Worm (Caenorhabditis elegans) whole organism, L1 larva: ENCODE measurements around the gene str-86.

Experiments used
- C16A3.4 ChIP-seq: fragments of 150-350 bp; optimal IDR thresholded peaks from 2 replicates; lab custom pipeline; 2014; ENCODE audit warnings: missing biosample characterization, missing genetic modification characterization
- C34B4.2 ChIP-seq: sonication (generic microtip); optimal IDR thresholded peaks from 2 replicates; lab custom pipeline; 2017; ENCODE audit warnings: mild to moderate bottlenecking, missing genetic modification characterization, missing compliant biosample characterization
- Y116A8C.19 ChIP-seq: sonication (generic microtip); optimal IDR thresholded peaks from 2 replicates; lab custom pipeline; 2016; ENCODE audit warnings: missing compliant biosample characterization, missing genetic modification characterization, borderline replicate concordance
- ama-1 ChIP-seq: fragments of 150-350 bp; optimal IDR thresholded peaks from 2 replicates; lab custom pipeline; 2014
- blmp-1 ChIP-seq: fragments of 150-350 bp; optimal IDR thresholded peaks from 2 replicates; lab custom pipeline; 2014; ENCODE audit warnings: missing biosample characterization, missing genetic modification characterization
- ceh-63 ChIP-seq: fragments of 200-800 bp; sonication (Bioruptor generic); optimal IDR thresholded peaks from 2 replicates; lab custom pipeline; 2018; ENCODE audit warnings: mild to moderate bottlenecking, missing genetic modification characterization, missing compliant biosample characterization
- ceh-8 ChIP-seq: fragments of 200-800 bp; sonication (Bioruptor generic); optimal IDR thresholded peaks from 2 replicates; lab custom pipeline; 2018; ENCODE audit warnings: mild to moderate bottlenecking, missing genetic modification characterization, moderate library complexity, missing compliant biosample characterization
- ceh-90 ChIP-seq: sonication (generic microtip); optimal IDR thresholded peaks from 2 replicates; lab custom pipeline; 2016; ENCODE audit warnings: missing genetic modification characterization, missing compliant biosample characterization
- ces-1 ChIP-seq: fragments of 150-350 bp; optimal IDR thresholded peaks from 2 replicates; lab custom pipeline; 2014; ENCODE audit warnings: missing biosample characterization, missing genetic modification reagents, missing genetic modification characterization
- dpl-1 ChIP-seq, 3 experiments: fragments of 150-350 bp in 2 of 3; sonication (generic microtip) in 1 of 3; optimal IDR thresholded peaks; 2 replicates each; lab custom pipeline; 2014 to 2017; ENCODE audit warnings: missing biosample characterization in 3 of 3, missing genetic modification characterization in 3 of 3, missing genetic modification reagents in 3 of 3
- efl-1 ChIP-seq, 4 experiments: fragments of 150-350 bp; optimal IDR thresholded peaks in 3 of 4; peaks in 1 of 4; 1 replicate in 1 of 4; 2 replicates in 3 of 4; lab custom pipeline; 2014; ENCODE audit warnings: missing biosample characterization in 2 of 4, missing genetic modification characterization in 2 of 4, missing genetic modification reagents in 2 of 4
- efl-3 ChIP-seq: fragments of 200-800 bp; sonication (Bioruptor generic); optimal IDR thresholded peaks from 2 replicates; lab custom pipeline; 2018; ENCODE audit warnings: mild to moderate bottlenecking, missing genetic modification characterization, missing compliant biosample characterization
- egl-13 ChIP-seq: sonication (generic microtip); optimal IDR thresholded peaks from 2 replicates; lab custom pipeline; 2016; ENCODE audit warnings: missing genotype, missing genetic modification reagents, missing genetic modification characterization, missing compliant biosample characterization
- egl-27 ChIP-seq, 2 experiments: fragments of 150-350 bp in 1 of 2; sonication (generic microtip); optimal IDR thresholded peaks; 3 replicates each; lab custom pipeline; 2017 to 2018; ENCODE audit warnings: missing biosample characterization in 2 of 2, missing genetic modification characterization in 2 of 2, missing genetic modification reagents in 2 of 2
- ets-5 ChIP-seq: fragments of 200-800 bp; sonication (Bioruptor generic); IDR thresholded peaks from 2 replicates; pipeline ENCODE4 v1.3.6; 2022; ENCODE audit warnings: missing genetic modification characterization, missing compliant biosample characterization
- fkh-10 ChIP-seq: sonication (generic microtip); optimal IDR thresholded peaks from 2 replicates; lab custom pipeline; 2017; ENCODE audit warnings: missing biosample characterization, missing genetic modification reagents, missing genetic modification characterization
- fkh-4 ChIP-seq: sonication (generic microtip); optimal IDR thresholded peaks from 2 replicates; lab custom pipeline; 2016; ENCODE audit warnings: missing compliant biosample characterization, missing genetic modification characterization, borderline replicate concordance
- fkh-8 ChIP-seq: sonication (generic microtip); optimal IDR thresholded peaks from 2 replicates; lab custom pipeline; 2016; ENCODE audit warnings: mild to moderate bottlenecking, missing genetic modification characterization, missing compliant biosample characterization
- fos-1 ChIP-seq: fragments of 150-350 bp; optimal IDR thresholded peaks from 2 replicates; lab custom pipeline; 2014; ENCODE audit warnings: missing biosample characterization, missing genetic modification characterization
- hpl-2 ChIP-seq: fragments of 150-350 bp; optimal IDR thresholded peaks from 2 replicates; lab custom pipeline; 2014; ENCODE audit warnings: missing biosample characterization, missing genetic modification reagents, missing genetic modification characterization
- irx-1 ChIP-seq: sonication (generic microtip); optimal IDR thresholded peaks from 2 replicates; lab custom pipeline; 2016; ENCODE audit warnings: missing genetic modification characterization, missing compliant biosample characterization
- isw-1 ChIP-seq: fragments of 200-800 bp; sonication (Bioruptor generic); IDR thresholded peaks from 2 replicates; pipeline ENCODE4 v1.3.6; 2022; ENCODE audit warnings: missing genetic modification characterization, missing compliant biosample characterization
- lin-14 ChIP-seq: fragments of 200-800 bp; sonication (Bioruptor generic); optimal IDR thresholded peaks from 2 replicates; lab custom pipeline; 2018; ENCODE audit warnings: mild to moderate bottlenecking, missing genetic modification characterization, moderate library complexity, missing compliant biosample characterization
- lsy-2 ChIP-seq, 2 experiments: fragments of 150-350 bp; optimal IDR thresholded peaks; 2 replicates each; lab custom pipeline; 2014; ENCODE audit warnings: missing biosample characterization in 2 of 2, missing genetic modification characterization in 2 of 2
- mep-1 ChIP-seq: fragments of 150-350 bp; optimal IDR thresholded peaks from 2 replicates; lab custom pipeline; 2014; ENCODE audit warnings: missing biosample characterization, missing genetic modification characterization
- nhr-12 ChIP-seq: sonication (generic microtip); optimal IDR thresholded peaks from 2 replicates; lab custom pipeline; 2017; ENCODE audit warnings: missing biosample characterization, missing genetic modification characterization
- nhr-20 ChIP-seq: sonication (generic microtip); optimal IDR thresholded peaks from 2 replicates; lab custom pipeline; 2016; ENCODE audit warnings: mild to moderate bottlenecking, missing genetic modification characterization, missing compliant biosample characterization
- nhr-237 ChIP-seq: fragments of 150-350 bp; optimal IDR thresholded peaks from 2 replicates; lab custom pipeline; 2014; ENCODE audit warnings: missing biosample characterization, missing genetic modification characterization
- nhr-28 ChIP-seq: fragments of 150-350 bp; optimal IDR thresholded peaks from 2 replicates; lab custom pipeline; 2014; ENCODE audit warnings: missing biosample characterization, missing genetic modification characterization
- nhr-47 ChIP-seq: sonication (generic microtip); optimal IDR thresholded peaks from 2 replicates; lab custom pipeline; 2016; ENCODE audit warnings: mild to moderate bottlenecking, missing genetic modification characterization, moderate library complexity, missing compliant biosample characterization
- nhr-84 ChIP-seq: sonication (generic microtip); optimal IDR thresholded peaks from 2 replicates; lab custom pipeline; 2017; ENCODE audit warnings: missing biosample characterization, missing genetic modification characterization
- nhr-85 ChIP-seq: sonication (generic microtip); peaks from one replicate; lab custom pipeline; 2016; ENCODE audit warnings: missing genetic modification characterization, inconsistent platforms, missing compliant biosample characterization
- nhr-90 ChIP-seq: sonication (generic microtip); optimal IDR thresholded peaks from 2 replicates; lab custom pipeline; 2016; ENCODE audit warnings: mild to moderate bottlenecking, missing genetic modification characterization, missing compliant biosample characterization; ENCODE audit not compliant: poor library complexity
- pag-3 ChIP-seq: sonication (generic microtip); optimal IDR thresholded peaks from 2 replicates; lab custom pipeline; 2017; ENCODE audit warnings: missing genetic modification characterization, mild to moderate bottlenecking, missing compliant biosample characterization, antibody characterized with exemption, borderline replicate concordance; ENCODE audit not compliant: insufficient read depth
- skn-1 ChIP-seq: fragments of 150-350 bp; optimal IDR thresholded peaks from 2 replicates; lab custom pipeline; 2014; ENCODE audit warnings: missing biosample characterization, missing genetic modification characterization
- snpc-4 ChIP-seq: fragments of 150-350 bp; optimal IDR thresholded peaks from 2 replicates; lab custom pipeline; 2014; ENCODE audit warnings: missing biosample characterization, missing genetic modification characterization
- sptf-1 ChIP-seq: fragments of 150-350 bp; optimal IDR thresholded peaks from 2 replicates; lab custom pipeline; 2014; ENCODE audit warnings: missing biosample characterization, missing genetic modification characterization
- tbx-2 ChIP-seq: sonication (generic microtip); optimal IDR thresholded peaks from 2 replicates; lab custom pipeline; 2016; ENCODE audit warnings: missing genetic modification characterization, missing compliant biosample characterization
- unc-130 ChIP-seq: fragments of 150-350 bp; optimal IDR thresholded peaks from 2 replicates; lab custom pipeline; 2017; ENCODE audit warnings: missing biosample characterization, missing genetic modification characterization, inconsistent platforms
- unc-62 ChIP-seq: fragments of 150-350 bp; optimal IDR thresholded peaks from 2 replicates; lab custom pipeline; 2014; ENCODE audit warnings: missing biosample characterization, missing genetic modification reagents, missing genetic modification characterization
- unc-86 ChIP-seq: sonication (generic microtip); optimal IDR thresholded peaks from 2 replicates; lab custom pipeline; 2016; ENCODE audit warnings: missing genetic modification characterization, missing compliant biosample characterization
- xbp-1 ChIP-seq: sonication (generic microtip); optimal IDR thresholded peaks from 2 replicates; lab custom pipeline; 2016; ENCODE audit warnings: missing genetic modification characterization, missing compliant biosample characterization
- zag-1 ChIP-seq: fragments of 150-350 bp; optimal IDR thresholded peaks from 2 replicates; lab custom pipeline; 2014; ENCODE audit warnings: missing biosample characterization, missing genetic modification characterization
- zip-4 ChIP-seq: fragments of 200-800 bp; sonication (Bioruptor generic); optimal IDR thresholded peaks from 2 replicates; lab custom pipeline; 2018; ENCODE audit warnings: mild to moderate bottlenecking, missing genetic modification characterization, moderate library complexity, missing compliant biosample characterization

Gene str-86

DNA sequence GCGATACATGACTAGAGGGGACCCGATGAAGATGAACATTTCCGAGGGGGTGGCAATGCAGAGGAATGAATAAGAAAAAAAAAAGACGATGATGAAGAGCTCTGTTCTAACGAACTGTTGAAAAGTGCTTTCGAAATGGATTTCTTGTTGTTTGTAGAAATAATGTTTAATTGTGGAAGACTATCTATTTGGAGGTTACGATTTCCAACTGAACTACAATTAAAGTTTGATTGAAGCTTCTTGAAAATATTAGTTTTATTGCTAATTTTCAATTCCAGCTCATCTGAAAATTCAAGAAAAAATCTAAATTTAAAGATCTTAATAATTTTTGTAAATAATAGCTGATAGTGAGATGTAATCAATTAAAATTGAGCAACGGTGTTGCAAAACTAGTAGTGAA is 39.0 kb downstream of the str-86 start:
- TF ChIP-seq unc-86 (tag; lab: Kevin White, UChicago) (no peak), nhr-28 (tag; lab: Kevin White, UChicago) (no peak), fkh-8 (tag; lab: Kevin White, UChicago) (no peak), fkh-10 (GFP tag; lab: Kevin White, UChicago) (no peak), zip-4 (GFP tag; lab: Kevin White, UChicago) (no peak), fkh-4 (tag; lab: Kevin White, UChicago) (no peak), nhr-237 (tag; lab: Kevin White, UChicago) (no peak), ets-5 (GFP tag; lab: Robert Waterston, UW) (no peak), unc-130 (no peak)

ce11 chrV:8943963-8944362 is 39.5 kb downstream of the str-86 start, which contains the start of gene T19A5.3:
Gene T19A5.3, minus strand, starts transcription at chrV:8944063.
- no peak for TF ChIP-seq nhr-84 (tag; lab: Kevin White, UChicago)
- TF ChIP-seq skn-1 (tag; lab: Kevin White, UChicago): no peak
- TF ChIP-seq hpl-2: no peak
- no peak for TF ChIP-seq mep-1 (tag; lab: Kevin White, UChicago)
- TF ChIP-seq nhr-90 (tag; lab: Kevin White, UChicago): no peak
- TF ChIP-seq C16A3.4 (tag; lab: Kevin White, UChicago): no peak
- TF ChIP-seq lsy-2 (tag; optimal IDR thresholded peaks at IDR 0.05; lab: Kevin White, UChicago): no peak

DNA sequence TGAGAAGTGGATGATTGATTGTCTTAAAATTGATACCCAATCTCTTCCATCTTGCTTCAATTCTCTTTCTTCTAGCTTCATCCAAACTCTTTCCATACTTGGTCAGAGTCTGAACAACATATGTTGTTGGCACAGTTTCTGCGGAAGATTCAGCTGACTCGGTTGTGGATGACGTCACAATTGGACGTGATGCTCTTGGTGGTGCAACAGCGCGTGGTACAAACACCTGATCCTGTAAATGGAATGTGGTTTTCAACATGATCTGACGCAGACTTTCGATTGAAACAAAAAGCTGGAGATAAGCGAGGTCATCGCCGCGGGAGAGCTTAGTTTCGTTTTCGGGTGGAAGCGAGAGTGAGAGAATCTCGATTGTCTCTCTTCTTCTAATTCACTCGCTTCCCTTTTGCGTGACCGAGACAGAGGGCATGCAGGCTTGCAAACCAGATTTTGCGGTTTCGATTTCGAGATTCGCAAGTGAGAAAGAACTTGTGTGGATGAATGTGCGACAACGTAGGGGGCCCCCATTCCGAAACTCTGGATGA is 41.0 kb downstream of the str-86 start:
- TF ChIP-seq blmp-1: peak; percentile 99
- no peak for TF ChIP-seq efl-1 (optimal IDR thresholded peaks at IDR 0.05; lab: Kevin White, UChicago)
- TF ChIP-seq efl-1 (GFP tag; optimal IDR thresholded peaks at IDR 0.05 in 1 of 2; lab: Kevin White, UChicago): peak in 1 of 2 experiments; percentile 68
- TF ChIP-seq unc-130: no peak
- TF ChIP-seq dpl-1 (GFP tag; optimal IDR thresholded peaks at IDR 0.05; lab: Kevin White, UChicago): no peak

DNA sequence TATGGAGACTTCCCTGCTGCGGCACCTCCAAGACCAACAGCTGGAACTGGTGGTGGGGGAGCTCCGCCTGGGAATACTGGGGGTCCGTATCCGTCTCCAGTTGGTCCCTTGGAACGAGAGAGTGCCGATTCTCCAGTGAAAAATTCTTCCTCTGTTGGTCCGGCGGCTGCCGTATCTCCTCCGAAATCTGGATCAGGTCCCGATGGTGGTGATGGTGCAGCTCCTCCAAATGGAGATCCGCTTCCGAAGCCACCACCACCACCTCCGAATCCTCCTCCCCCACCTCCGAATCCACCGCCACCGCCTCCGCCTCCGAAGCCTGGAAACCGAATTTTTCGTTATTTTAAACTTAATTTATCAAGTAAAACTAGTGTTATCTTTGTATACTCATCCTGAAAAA is 43.1 kb downstream of the str-86 start:
- TF ChIP-seq zag-1 (tag; lab: Kevin White, UChicago) (no peak), ceh-63 (GFP tag; lab: Kevin White, UChicago) (no peak), ceh-90 (tag; lab: Kevin White, UChicago) (no peak), hpl-2 (no peak), ceh-8 (no peak), fos-1 (tag; lab: Kevin White, UChicago) (no peak), nhr-12 (tag; lab: Kevin White, UChicago) (no peak), lsy-2 (tag; optimal IDR thresholded peaks at IDR 0.05; lab: Kevin White, UChicago) (no peak), C34B4.2 (no peak), xbp-1 (no peak), ets-5 (GFP tag; lab: Robert Waterston, UW) (no peak), unc-62 (GFP tag; lab: Kevin White, UChicago) (no peak), pag-3 (no peak), irx-1 (tag; lab: Kevin White, UChicago) (no peak)

ce11 chrV:8939424-8940065 is 44.0 kb downstream of the str-86 start:
- TF ChIP-seq ces-1 (GFP tag; lab: Kevin White, UChicago) (no peak), nhr-47 (tag; lab: Kevin White, UChicago) (no peak), dpl-1 (GFP tag; optimal IDR thresholded peaks at IDR 0.05; lab: Kevin White, UChicago) (no peak), nhr-84 (tag; lab: Kevin White, UChicago) (no peak), lsy-2 (tag; optimal IDR thresholded peaks at IDR 0.05; lab: Kevin White, UChicago) (peak in 1 of 2 experiments; percentile 28), pag-3 (no peak), isw-1 (no peak), egl-27 (tag; optimal IDR thresholded peaks at IDR 0.05; lab: Kevin White, UChicago) (no peak), mep-1 (tag; lab: Kevin White, UChicago) (peak; percentile 72), ama-1 (lab: Kevin White, UChicago) (peak; percentile 93), nhr-20 (tag; lab: Kevin White, UChicago) (peak; percentile 48), zip-4 (GFP tag; lab: Kevin White, UChicago) (no peak), tbx-2 (tag; lab: Kevin White, UChicago) (no peak), nhr-28 (tag; lab: Kevin White, UChicago) (no peak), efl-3 (GFP tag; lab: Kevin White, UChicago) (no peak), snpc-4 (tag; lab: Kevin White, UChicago) (no peak), Y116A8C.19 (tag; lab: Kevin White, UChicago) (no peak), sptf-1 (tag; lab: Kevin White, UChicago) (no peak), egl-13 (no peak), lin-14 (GFP tag; lab: Kevin White, UChicago) (no peak), nhr-85 (tag; lab: Kevin White, UChicago) (peak; percentile 65)
